Fruit fly (Drosophila melanogaster) whole organism, embryonic: ENCODE measurements around the gene CG15337.

Experiments used
- ATbp ChIP-seq: fragments of 200-800 bp; sonication (Bioruptor generic); optimal IDR thresholded peaks from 2 replicates; lab custom pipeline; 2017; ENCODE audit warnings: missing biosample characterization, mild to moderate bottlenecking, missing genetic modification characterization, missing genetic modification reagents
- Abd-B ChIP-seq: fragments of 200-800 bp; sonication (Bioruptor generic); optimal IDR thresholded peaks from 2 replicates; lab custom pipeline; 2018; ENCODE audit warnings: missing biosample characterization, mild to moderate bottlenecking, missing genetic modification characterization, moderate library complexity
- BEAF-32 ChIP-seq: fragments of 200-800 bp; sonication (Bioruptor generic); optimal IDR thresholded peaks from 3 replicates; lab custom pipeline; 2017; ENCODE audit warnings: missing biosample characterization, missing genetic modification characterization, mild to moderate bottlenecking, moderate library complexity, missing genetic modification reagents
- Blimp-1 ChIP-seq: fragments of 200-800 bp; sonication (Bioruptor generic); optimal IDR thresholded peaks from 3 replicates; lab custom pipeline; 2018; ENCODE audit warnings: missing biosample characterization, missing genetic modification characterization, mild to moderate bottlenecking, moderate library complexity, missing genetic modification reagents
- CG10267 ChIP-seq: fragments of 200-800 bp; sonication (Bioruptor generic); optimal IDR thresholded peaks from 2 replicates; lab custom pipeline; 2018; ENCODE audit warnings: missing biosample characterization, mild to moderate bottlenecking, missing genetic modification characterization, moderate library complexity
- CG10462 ChIP-seq: fragments of 200-800 bp; sonication (Bioruptor generic); optimal IDR thresholded peaks from 2 replicates; lab custom pipeline; 2016; ENCODE audit warnings: missing biosample characterization, missing genetic modification characterization
- CG10654 ChIP-seq: fragments of 200-800 bp; sonication (Bioruptor generic); optimal IDR thresholded peaks from 2 replicates; lab custom pipeline; 2016; ENCODE audit warnings: missing biosample characterization, missing genetic modification characterization
- CG11093 ChIP-seq: fragments of 200-800 bp; sonication (Bioruptor generic); IDR thresholded peaks from 3 replicates; pipeline ENCODE4 v1.3.6; 2022; ENCODE audit warnings: missing biosample characterization, missing genetic modification characterization
- CG12942 ChIP-seq: fragments of 200-800 bp; sonication (Bioruptor generic); optimal IDR thresholded peaks from 3 replicates; lab custom pipeline; 2016; ENCODE audit warnings: missing biosample characterization, missing genetic modification characterization
- CG14667 ChIP-seq: fragments of 200-800 bp; sonication (Bioruptor generic); IDR thresholded peaks from 2 replicates; pipeline ENCODE4 v1.3.6; 2022; ENCODE audit warnings: missing biosample characterization, missing genetic modification characterization
- CG1529 ChIP-seq: fragments of 200-800 bp; sonication (Bioruptor generic); optimal IDR thresholded peaks from 3 replicates; lab custom pipeline; 2018; ENCODE audit warnings: missing biosample characterization, missing genetic modification characterization
- CG15514 ChIP-seq: fragments of 200-800 bp; sonication (Bioruptor generic); optimal IDR thresholded peaks from 3 replicates; lab custom pipeline; 2017; ENCODE audit warnings: missing biosample characterization, missing genetic modification characterization, mild to moderate bottlenecking, moderate library complexity, missing genetic modification reagents
- CG17829 ChIP-seq: fragments of 200-800 bp; optimal IDR thresholded peaks from 2 replicates; lab custom pipeline; 2019; ENCODE audit warnings: missing biosample characterization, mild to moderate bottlenecking, missing genetic modification characterization, moderate library complexity
- CG2199 ChIP-seq: fragments of 200-800 bp; sonication (Bioruptor generic); IDR thresholded peaks from 3 replicates; pipeline ENCODE4 v1.3.6; 2022; ENCODE audit warnings: missing biosample characterization, missing genetic modification characterization
- CG7786 ChIP-seq: fragments of 200-800 bp; sonication (Bioruptor generic); optimal IDR thresholded peaks from 2 replicates; lab custom pipeline; 2016; ENCODE audit warnings: missing biosample characterization, missing genetic modification characterization
- CG9876 ChIP-seq: fragments of 200-800 bp; sonication (Bioruptor generic); optimal IDR thresholded peaks from 2 replicates; lab custom pipeline; 2016; ENCODE audit warnings: missing biosample characterization, missing genetic modification characterization
- CoRest ChIP-seq: fragments of 200-800 bp; sonication (Bioruptor generic); optimal IDR thresholded peaks from 3 replicates; lab custom pipeline; 2018; ENCODE audit warnings: missing biosample characterization, mild to moderate bottlenecking, missing genetic modification characterization, moderate library complexity
- Fer1 ChIP-seq: fragments of 200-800 bp; sonication (Bioruptor generic); optimal IDR thresholded peaks from 2 replicates; lab custom pipeline; 2017; ENCODE audit warnings: missing biosample characterization, mild to moderate bottlenecking, missing genetic modification characterization
- HmgZ ChIP-seq: fragments of 200-800 bp; sonication (Bioruptor generic); optimal IDR thresholded peaks from 2 replicates; lab custom pipeline; 2018; ENCODE audit warnings: missing biosample characterization, mild to moderate bottlenecking, missing genetic modification characterization
- Max ChIP-seq: fragments of 200-800 bp; sonication (Bioruptor generic); optimal IDR thresholded peaks from 2 replicates; lab custom pipeline; 2016; ENCODE audit warnings: missing biosample characterization, mild to moderate bottlenecking, missing genetic modification characterization
- NFAT ChIP-seq: fragments of 200-800 bp; sonication (Bioruptor generic); IDR thresholded peaks from 2 replicates; pipeline ENCODE4 v1.3.6; 2022; ENCODE audit warnings: missing biosample characterization, missing genetic modification characterization
- Neu2 ChIP-seq: fragments of 200-800 bp; sonication (Bioruptor generic); optimal IDR thresholded peaks from 3 replicates; lab custom pipeline; 2016; ENCODE audit warnings: missing biosample characterization, missing genetic modification characterization, borderline replicate concordance
- Usf ChIP-seq: fragments of 200-800 bp; sonication (Bioruptor generic); optimal IDR thresholded peaks from 2 replicates; lab custom pipeline; 2017; ENCODE audit warnings: missing genotype, missing biosample characterization, missing genetic modification characterization
- YL-1 ChIP-seq: fragments of 200-800 bp; sonication (Bioruptor generic); optimal IDR thresholded peaks from 3 replicates; lab custom pipeline; 2017; ENCODE audit warnings: missing biosample characterization, mild to moderate bottlenecking, missing genetic modification characterization
- abd-A ChIP-seq: fragments of 200-800 bp; sonication (Bioruptor generic); optimal IDR thresholded peaks from 3 replicates; lab custom pipeline; 2019; ENCODE audit warnings: missing biosample characterization, mild to moderate bottlenecking, missing genetic modification characterization, moderate library complexity
- ash1 ChIP-seq: fragments of 200-800 bp; sonication (Bioruptor generic); optimal IDR thresholded peaks from 2 replicates; lab custom pipeline; 2018; ENCODE audit warnings: missing biosample characterization, mild to moderate bottlenecking, missing genetic modification characterization
- az2 ChIP-seq: fragments of 200-800 bp; sonication (Bioruptor generic); optimal IDR thresholded peaks from 3 replicates; lab custom pipeline; 2016; ENCODE audit warnings: missing biosample characterization, missing genetic modification characterization
- br ChIP-seq: fragments of >200 bp; optimal IDR thresholded peaks from 2 replicates; lab custom pipeline; 2017
- chn ChIP-seq: fragments of 200-800 bp; sonication (Bioruptor generic); optimal IDR thresholded peaks from 2 replicates; lab custom pipeline; 2016; ENCODE audit warnings: missing biosample characterization, missing genetic modification characterization
- dmrt99B ChIP-seq: fragments of 200-800 bp; sonication (Bioruptor generic); optimal IDR thresholded peaks from 2 replicates; lab custom pipeline; 2018; ENCODE audit warnings: missing biosample characterization, mild to moderate bottlenecking, missing genetic modification characterization, moderate library complexity
- en ChIP-seq: fragments of 200-800 bp; sonication (Bioruptor generic); optimal IDR thresholded peaks from 2 replicates; lab custom pipeline; 2016; ENCODE audit warnings: missing biosample characterization, missing genetic modification characterization
- fd64A ChIP-seq: fragments of 200-800 bp; sonication (Bioruptor generic); optimal IDR thresholded peaks from 3 replicates; lab custom pipeline; 2018; ENCODE audit warnings: missing biosample characterization, mild to moderate bottlenecking, missing genetic modification characterization
- gcm2 ChIP-seq: fragments of 200-800 bp; sonication (Bioruptor generic); optimal IDR thresholded peaks from 2 replicates; lab custom pipeline; 2016; ENCODE audit warnings: missing biosample characterization, missing genetic modification characterization
- grau ChIP-seq: fragments of 200-800 bp; optimal IDR thresholded peaks from 3 replicates; lab custom pipeline; 2019; ENCODE audit warnings: missing biosample characterization, mild to moderate bottlenecking, missing genetic modification characterization, moderate library complexity
- gro ChIP-seq: fragments of 200-800 bp; sonication (Bioruptor generic); optimal IDR thresholded peaks from 2 replicates; lab custom pipeline; 2016; ENCODE audit warnings: missing biosample characterization, missing genetic modification characterization
- hkb ChIP-seq, 2 experiments: fragments of 200-800 bp in 1 of 2; fragments of >200 bp in 1 of 2; sonication (Bioruptor generic) in 1 of 2; IDR thresholded peaks in 1 of 2; optimal IDR thresholded peaks in 1 of 2; 2 replicates each; pipeline versions ENCODE4 v1.3.6 to Lab custom; 2017 to 2022; ENCODE audit warnings: missing biosample characterization in 1 of 2, missing genetic modification characterization in 1 of 2
- insv ChIP-seq, 2 experiments: fragments of 200-800 bp; sonication (Bioruptor generic); optimal IDR thresholded peaks; 3 replicates each; lab custom pipeline; 2016 to 2018; ENCODE audit warnings: missing biosample characterization in 2 of 2, missing genetic modification characterization in 2 of 2
- jigr1 ChIP-seq: fragments of 200-800 bp; sonication (Bioruptor generic); IDR thresholded peaks from 3 replicates; pipeline ENCODE4 v1.3.6; 2022; ENCODE audit warnings: missing biosample characterization, missing genetic modification characterization
- jumu ChIP-seq: fragments of 200-800 bp; sonication (Bioruptor generic); optimal IDR thresholded peaks from 3 replicates; lab custom pipeline; 2016; ENCODE audit warnings: missing biosample characterization, missing genetic modification characterization
- nerfin-2 ChIP-seq: fragments of 200-800 bp; sonication (Bioruptor generic); IDR thresholded peaks from 2 replicates; pipeline ENCODE4 v1.3.6; 2022; ENCODE audit warnings: missing biosample characterization, missing genetic modification characterization; ENCODE audit not compliant: partially characterized antibody
- pb ChIP-seq: fragments of 200-800 bp; sonication (Bioruptor generic); optimal IDR thresholded peaks from 3 replicates; lab custom pipeline; 2016; ENCODE audit warnings: missing biosample characterization, missing genetic modification characterization
- pho ChIP-seq: fragments of 200-800 bp; sonication (Bioruptor generic); optimal IDR thresholded peaks from 2 replicates; lab custom pipeline; 2016; ENCODE audit warnings: missing biosample characterization, missing genetic modification characterization
- pzg ChIP-seq: fragments of 200-800 bp; sonication (Bioruptor generic); optimal IDR thresholded peaks from 3 replicates; lab custom pipeline; 2018; ENCODE audit warnings: missing biosample characterization, mild to moderate bottlenecking, missing genetic modification characterization, moderate library complexity
- row ChIP-seq: fragments of 200-800 bp; sonication (Bioruptor generic); IDR thresholded peaks from 3 replicates; pipeline ENCODE4 v1.3.6; 2022; ENCODE audit warnings: missing biosample characterization, missing genetic modification characterization
- so ChIP-seq: fragments of 200-800 bp; sonication (Bioruptor generic); IDR thresholded peaks from 3 replicates; pipeline ENCODE4 v1.3.6; 2022; ENCODE audit warnings: missing biosample characterization, missing genetic modification characterization
- trem ChIP-seq: fragments of 200-800 bp; optimal IDR thresholded peaks from 3 replicates; lab custom pipeline; 2019; ENCODE audit warnings: missing biosample characterization, mild to moderate bottlenecking, missing genetic modification characterization, moderate library complexity
- trh ChIP-seq: fragments of 200-800 bp; sonication (Bioruptor generic); optimal IDR thresholded peaks from 2 replicates; lab custom pipeline; 2016; ENCODE audit warnings: missing biosample characterization, missing genetic modification characterization
- usp ChIP-seq: fragments of >200 bp; optimal IDR thresholded peaks from 2 replicates; lab custom pipeline; 2017; ENCODE audit warnings: missing biosample characterization, missing genetic modification characterization
- zf30C ChIP-seq: fragments of 200-800 bp; sonication (Bioruptor generic); optimal IDR thresholded peaks from 3 replicates; lab custom pipeline; 2018; ENCODE audit warnings: missing biosample characterization, mild to moderate bottlenecking, missing genetic modification characterization
- zfh2 ChIP-seq: fragments of 200-800 bp; sonication (Bioruptor generic); optimal IDR thresholded peaks from 2 replicates; lab custom pipeline; 2016; ENCODE audit warnings: missing biosample characterization, missing genetic modification characterization

CG15337 gene

dm6 chrX:8131693-8132313 is 28.1 kb upstream of the CG15337 start, which contains the start of gene CG10958 (continued):
- no peak for TF ChIP-seq nerfin-2
- TF ChIP-seq CG2199 = no peak
- TF ChIP-seq pzg = peak; percentile 38
- peak; percentile 57 for TF ChIP-seq trem (tag; lab: Kevin White, UChicago)
- TF ChIP-seq br (lab: Kevin White, UChicago) = no peak
- TF ChIP-seq dmrt99B (tag; lab: Kevin White, UChicago) = no peak
- no peak for TF ChIP-seq CG9876 (GFP tag; lab: Kevin White, UChicago)
- no peak for TF ChIP-seq gcm2 (GFP tag; lab: Kevin White, UChicago)
- TF ChIP-seq grau (tag; lab: Kevin White, UChicago) = peak; percentile 59
- peak; percentile 59 for TF ChIP-seq CG17829
- no peak for TF ChIP-seq jigr1 (GFP tag; lab: Robert Waterston, UW)
- TF ChIP-seq YL-1 (GFP tag; lab: Kevin White, UChicago) = peak; percentile 58
- TF ChIP-seq NFAT (GFP tag; lab: Robert Waterston, UW) = 0 out of 2 replicates have a peak, but pooled peaks have one; percentile 15
- peak; percentile 26 for TF ChIP-seq chn (GFP tag; lab: Kevin White, UChicago)
- no peak for TF ChIP-seq hkb (optimal IDR thresholded peaks at IDR 0.05; lab: Kevin White, UChicago)
- peak; percentile 71 for TF ChIP-seq hkb (GFP tag; IDR thresholded peaks at IDR 0.05; lab: Robert Waterston, UW)
- peak; percentile 53 for TF ChIP-seq Max
- TF ChIP-seq BEAF-32 (GFP tag; lab: Kevin White, UChicago) = peak; percentile 39
- peak; percentile 40; the same call in 1 of the 2 replicates for TF ChIP-seq CG14667 (GFP tag; lab: Robert Waterston, UW)
- TF ChIP-seq en (GFP tag; lab: Kevin White, UChicago) = no peak
- TF ChIP-seq Usf (GFP tag; lab: Kevin White, UChicago) = no peak
- no peak for TF ChIP-seq CG1529 (GFP tag; lab: Kevin White, UChicago)
- TF ChIP-seq zfh2 (GFP tag; lab: Kevin White, UChicago) = peak; percentile 26
- TF ChIP-seq CoRest (tag; lab: Kevin White, UChicago) = peak; percentile 37
- peak; percentile 39 for TF ChIP-seq HmgZ (tag; lab: Kevin White, UChicago)
- no peak for TF ChIP-seq gro
- TF ChIP-seq ash1 (GFP tag; lab: Kevin White, UChicago) = no peak
- TF ChIP-seq CG15514 (GFP tag; lab: Kevin White, UChicago) = peak; percentile 85
- peak in 1 of 2 experiments; percentile 42 for TF ChIP-seq insv (GFP tag; optimal IDR thresholded peaks at IDR 0.05; lab: Kevin White, UChicago)
- peak; percentile 57 for TF ChIP-seq Blimp-1 (GFP tag; lab: Kevin White, UChicago)
- TF ChIP-seq trh (GFP tag; lab: Kevin White, UChicago) = no peak
- no peak for TF ChIP-seq fd64A (GFP tag; lab: Kevin White, UChicago)
- TF ChIP-seq row (GFP tag; lab: Robert Waterston, UW) = peak; percentile 82
- no peak for TF ChIP-seq CG10462 (GFP tag; lab: Kevin White, UChicago)
- peak; percentile 31 for TF ChIP-seq Abd-B (GFP tag; lab: Kevin White, UChicago)
- TF ChIP-seq CG11093 = no peak
- peak; percentile 54 for TF ChIP-seq CG10654
- TF ChIP-seq pho (GFP tag; lab: Kevin White, UChicago) = peak; percentile 49
- TF ChIP-seq usp (GFP tag; lab: Kevin White, UChicago) = no peak
- TF ChIP-seq CG12942 (GFP tag; lab: Kevin White, UChicago) = peak; percentile 56
- TF ChIP-seq jumu = no peak
- no peak for TF ChIP-seq ATbp
- no peak for TF ChIP-seq CG7786 (GFP tag; lab: Kevin White, UChicago)
- TF ChIP-seq zf30C = no peak
- TF ChIP-seq az2 = peak; percentile 36
- no peak for TF ChIP-seq pb (GFP tag; lab: Kevin White, UChicago)
- peak; percentile 53; the same call in 1 of the 3 replicates for TF ChIP-seq so
- peak; percentile 93 for TF ChIP-seq CG10267 (tag; lab: Kevin White, UChicago)
- TF ChIP-seq abd-A (tag; lab: Kevin White, UChicago) = no peak
- no peak for TF ChIP-seq Neu2
- peak; percentile 68 for TF ChIP-seq Fer1 (GFP tag; lab: Kevin White, UChicago)
